Fruit fly (Drosophila melanogaster): ENCODE measurements around the gene PIG-U.

DNA sequence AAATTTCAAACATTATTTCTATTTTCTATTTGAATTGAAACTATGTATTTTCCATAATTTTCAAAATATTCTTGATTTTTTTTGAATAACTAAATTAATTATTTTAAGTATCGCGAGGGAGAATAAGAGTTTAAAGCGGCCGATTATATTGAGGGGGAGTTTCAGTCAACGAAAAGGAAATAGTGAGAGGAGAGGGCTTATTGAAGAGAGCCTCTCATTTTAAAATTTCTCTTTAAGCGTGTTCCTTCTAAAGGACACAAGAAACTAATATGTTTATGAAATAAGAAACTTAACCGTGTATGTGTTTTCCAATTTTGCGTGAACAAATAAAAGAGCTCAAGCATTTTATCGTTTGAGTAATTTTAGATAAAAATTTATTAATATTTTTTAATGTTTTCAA lies 27.7 kb downstream of the PIG-U start:
- TF ChIP-seq psq (optimal IDR thresholded peaks at IDR 0.05): no peak
- TF ChIP-seq ttk (optimal IDR thresholded peaks at IDR 0.05): no peak
- TF ChIP-seq h (optimal IDR thresholded peaks at IDR 0.05): no peak
- no peak for TF ChIP-seq Myc (optimal IDR thresholded peaks at IDR 0.05)
